Fruit fly (Drosophila melanogaster) whole organism, embryonic: ENCODE data around the gene Cka.

ENCODE experiments used
- Adf1 ChIP-seq: fragments of 200-800 bp; sonication (Bioruptor generic); IDR thresholded peaks from 2 replicates; pipeline ENCODE4 v1.3.6; 2022; ENCODE audit warnings: missing biosample characterization, missing genetic modification characterization
- B-H1 ChIP-seq: fragments of 200-800 bp; sonication (Bioruptor generic); IDR thresholded peaks from 3 replicates; pipeline ENCODE4 v1.3.6; 2022; ENCODE audit warnings: missing biosample characterization, missing genetic modification characterization
- CG11504 ChIP-seq: fragments of 200-800 bp; sonication (Bioruptor generic); optimal IDR thresholded peaks from 3 replicates; lab custom pipeline; 2019; ENCODE audit warnings: missing biosample characterization, mild to moderate bottlenecking, missing genetic modification characterization, moderate library complexity
- CG12942 ChIP-seq: fragments of 200-800 bp; sonication (Bioruptor generic); optimal IDR thresholded peaks from 3 replicates; lab custom pipeline; 2016; ENCODE audit warnings: missing biosample characterization, missing genetic modification characterization
- CG15479 ChIP-seq: fragments of 200-800 bp; sonication (Bioruptor generic); optimal IDR thresholded peaks from 3 replicates; lab custom pipeline; 2019; ENCODE audit warnings: missing biosample characterization, mild to moderate bottlenecking, missing genetic modification characterization, moderate library complexity
- CG16813 ChIP-seq: fragments of 200-800 bp; sonication (Bioruptor generic); IDR thresholded peaks from 3 replicates; pipeline ENCODE4 v1.3.6; 2022; ENCODE audit warnings: missing biosample characterization, missing genetic modification characterization; ENCODE audit not compliant: partially characterized antibody
- CG17359 ChIP-seq: fragments of 200-800 bp; sonication (Bioruptor generic); optimal IDR thresholded peaks from 3 replicates; lab custom pipeline; 2018; ENCODE audit warnings: missing biosample characterization, mild to moderate bottlenecking, missing genetic modification characterization, moderate library complexity
- CG30020 ChIP-seq: fragments of 200-800 bp; optimal IDR thresholded peaks from 2 replicates; lab custom pipeline; 2019; ENCODE audit warnings: missing biosample characterization, mild to moderate bottlenecking, missing genetic modification characterization, moderate library complexity
- CG31388 ChIP-seq: fragments of 200-800 bp; sonication (Bioruptor generic); optimal IDR thresholded peaks from 2 replicates; lab custom pipeline; 2016; ENCODE audit warnings: missing biosample characterization, missing genetic modification characterization
- CG34376 ChIP-seq: fragments of 200-800 bp; sonication (Bioruptor generic); optimal IDR thresholded peaks from 2 replicates; lab custom pipeline; 2018; ENCODE audit warnings: missing biosample characterization, mild to moderate bottlenecking, missing genetic modification characterization
- CG43689 ChIP-seq: fragments of 200-800 bp; sonication (Bioruptor generic); IDR thresholded peaks from 2 replicates; pipeline ENCODE4 v1.3.6; 2022; ENCODE audit warnings: missing biosample characterization, missing genetic modification characterization
- CG6765 ChIP-seq: fragments of 200-800 bp; sonication (Bioruptor generic); optimal IDR thresholded peaks from 3 replicates; lab custom pipeline; 2017; ENCODE audit warnings: missing biosample characterization, mild to moderate bottlenecking, missing genetic modification characterization
- Dbx ChIP-seq: fragments of 200-800 bp; sonication (Bioruptor generic); IDR thresholded peaks from 3 replicates; pipeline ENCODE4 v1.3.6; 2022; ENCODE audit warnings: missing biosample characterization, missing genetic modification characterization
- Dll ChIP-seq: fragments of 200-800 bp; sonication (Bioruptor generic); IDR thresholded peaks from 4 replicates; pipeline ENCODE4 v1.3.6; 2022; ENCODE audit warnings: missing biosample characterization, missing genetic modification characterization; ENCODE audit not compliant: partially characterized antibody
- Eip74EF ChIP-seq, 2 experiments: fragments of 200-800 bp in 1 of 2; fragments of >200 bp in 1 of 2; sonication (Bioruptor generic) in 1 of 2; optimal IDR thresholded peaks; 2 replicates each; lab custom pipeline; 2017 to 2019; ENCODE audit warnings: missing biosample characterization in 2 of 2, missing genetic modification characterization in 2 of 2, mild to moderate bottlenecking in 1 of 2, moderate library complexity in 1 of 2
- Fer1 ChIP-seq: fragments of 200-800 bp; sonication (Bioruptor generic); optimal IDR thresholded peaks from 2 replicates; lab custom pipeline; 2017; ENCODE audit warnings: missing biosample characterization, mild to moderate bottlenecking, missing genetic modification characterization
- H15 ChIP-seq: fragments of 200-800 bp; sonication (Bioruptor generic); IDR thresholded peaks from 3 replicates; pipeline ENCODE4 v1.3.6; 2022; ENCODE audit warnings: missing biosample characterization, missing genetic modification characterization
- Lpt ChIP-seq: fragments of >200 bp; optimal IDR thresholded peaks from 2 replicates; lab custom pipeline; 2018; ENCODE audit warnings: missing biosample characterization, missing genetic modification characterization
- Myb ChIP-seq: fragments of 200-800 bp; sonication (Bioruptor generic); optimal IDR thresholded peaks from 2 replicates; lab custom pipeline; 2016; ENCODE audit warnings: missing biosample characterization, missing genetic modification characterization
- Neu2 ChIP-seq: fragments of 200-800 bp; sonication (Bioruptor generic); optimal IDR thresholded peaks from 3 replicates; lab custom pipeline; 2016; ENCODE audit warnings: missing biosample characterization, missing genetic modification characterization, borderline replicate concordance
- Nf-YA ChIP-seq: fragments of 200-800 bp; sonication (Bioruptor generic); IDR thresholded peaks from 2 replicates; pipeline ENCODE4 v1.3.6; 2022; ENCODE audit warnings: missing biosample characterization, missing genetic modification characterization
- Ptx1 ChIP-seq: fragments of 200-800 bp; sonication (Bioruptor generic); IDR thresholded peaks from 2 replicates; pipeline ENCODE4 v1.3.6; 2022; ENCODE audit warnings: missing biosample characterization, missing genetic modification characterization
- Sox100B ChIP-seq: fragments of 200-800 bp; sonication (Bioruptor generic); optimal IDR thresholded peaks from 3 replicates; lab custom pipeline; 2018; ENCODE audit warnings: missing biosample characterization, mild to moderate bottlenecking, missing genetic modification characterization
- Sry-β ChIP-seq: fragments of 200-800 bp; sonication (Bioruptor generic); optimal IDR thresholded peaks from 2 replicates; lab custom pipeline; 2018; ENCODE audit warnings: missing biosample characterization, mild to moderate bottlenecking, missing genetic modification characterization, moderate library complexity
- Stat92E ChIP-seq, 3 experiments: fragments of >200 bp in 2 of 3; fragments of 200-800 bp in 1 of 3; sonication (Bioruptor generic) in 1 of 3; optimal IDR thresholded peaks; 2 replicates each; lab custom pipeline; 2017 to 2019; ENCODE audit warnings: missing biosample characterization in 3 of 3, missing genetic modification characterization in 3 of 3, mild to moderate bottlenecking in 1 of 3, moderate library complexity in 1 of 3
- Vsx1 ChIP-seq: fragments of 200-800 bp; sonication (Bioruptor generic); optimal IDR thresholded peaks from 2 replicates; lab custom pipeline; 2017; ENCODE audit warnings: missing biosample characterization, mild to moderate bottlenecking, missing genetic modification characterization, missing genetic modification reagents
- Xbp1 ChIP-seq: fragments of 200-800 bp; sonication (Bioruptor generic); optimal IDR thresholded peaks from 3 replicates; lab custom pipeline; 2016; ENCODE audit warnings: missing biosample characterization, mild to moderate bottlenecking, missing genetic modification characterization
- ab ChIP-seq: fragments of 200-800 bp; sonication (Bioruptor generic); optimal IDR thresholded peaks from 2 replicates; lab custom pipeline; 2016; ENCODE audit warnings: missing biosample characterization, missing genetic modification characterization
- abd-A ChIP-seq: fragments of 200-800 bp; sonication (Bioruptor generic); optimal IDR thresholded peaks from 3 replicates; lab custom pipeline; 2019; ENCODE audit warnings: missing biosample characterization, mild to moderate bottlenecking, missing genetic modification characterization, moderate library complexity
- ap ChIP-seq: fragments of 200-800 bp; sonication (Bioruptor generic); IDR thresholded peaks from 2 replicates; pipeline ENCODE4 v1.3.6; 2022; ENCODE audit warnings: missing biosample characterization, missing genetic modification characterization
- ara ChIP-seq: fragments of 200-800 bp; sonication (Bioruptor generic); IDR thresholded peaks from 2 replicates; pipeline ENCODE4 v1.3.6; 2022; ENCODE audit warnings: missing biosample characterization, missing genetic modification characterization
- bab2 ChIP-seq: fragments of 200-800 bp; sonication (Bioruptor generic); optimal IDR thresholded peaks from 2 replicates; lab custom pipeline; 2016; ENCODE audit warnings: missing biosample characterization, missing genetic modification characterization
- br ChIP-seq: fragments of >200 bp; optimal IDR thresholded peaks from 2 replicates; lab custom pipeline; 2017
- disco-r ChIP-seq: fragments of 200-800 bp; sonication (Bioruptor generic); optimal IDR thresholded peaks from 2 replicates; lab custom pipeline; 2016; ENCODE audit warnings: missing biosample characterization, missing genetic modification characterization
- dm ChIP-seq: fragments of 200-800 bp; sonication (Bioruptor generic); optimal IDR thresholded peaks from 3 replicates; lab custom pipeline; 2016; ENCODE audit warnings: missing biosample characterization, missing genetic modification characterization
- fu2 ChIP-seq: fragments of 200-800 bp; sonication (Bioruptor generic); optimal IDR thresholded peaks from 2 replicates; lab custom pipeline; 2016; ENCODE audit warnings: missing biosample characterization, missing genetic modification characterization
- gsb ChIP-seq: fragments of 200-800 bp; sonication (Bioruptor generic); IDR thresholded peaks from 2 replicates; pipeline ENCODE4 v1.3.6; 2022; ENCODE audit warnings: missing biosample characterization, missing genetic modification characterization
- gt ChIP-seq: fragments of 200-800 bp; sonication (Bioruptor generic); IDR thresholded peaks from 2 replicates; pipeline ENCODE4 v1.3.6; 2022; ENCODE audit warnings: missing biosample characterization, missing genetic modification characterization
- hbn ChIP-seq: fragments of 200-800 bp; sonication (Bioruptor generic); IDR thresholded peaks from 2 replicates; pipeline ENCODE4 v1.3.6; 2022; ENCODE audit warnings: missing biosample characterization, missing genetic modification characterization; ENCODE audit not compliant: partially characterized antibody
- maf-S ChIP-seq: fragments of 200-800 bp; sonication (Bioruptor generic); optimal IDR thresholded peaks from 2 replicates; lab custom pipeline; 2016; ENCODE audit warnings: missing biosample characterization, missing genetic modification characterization
- pb ChIP-seq: fragments of 200-800 bp; sonication (Bioruptor generic); optimal IDR thresholded peaks from 3 replicates; lab custom pipeline; 2016; ENCODE audit warnings: missing biosample characterization, missing genetic modification characterization
- peb ChIP-seq: fragments of 200-800 bp; sonication (Bioruptor generic); IDR thresholded peaks from 2 replicates; pipeline ENCODE4 v1.3.6; 2022; ENCODE audit warnings: missing biosample characterization, missing genetic modification characterization
- pros ChIP-seq: fragments of 200-800 bp; sonication (Bioruptor generic); optimal IDR thresholded peaks from 3 replicates; lab custom pipeline; 2019; ENCODE audit warnings: missing biosample characterization, mild to moderate bottlenecking, missing genetic modification characterization, moderate library complexity
- pzg ChIP-seq: fragments of 200-800 bp; sonication (Bioruptor generic); optimal IDR thresholded peaks from 3 replicates; lab custom pipeline; 2018; ENCODE audit warnings: missing biosample characterization, mild to moderate bottlenecking, missing genetic modification characterization, moderate library complexity
- ro ChIP-seq: fragments of 200-800 bp; sonication (Bioruptor generic); IDR thresholded peaks from 2 replicates; pipeline ENCODE4 v1.3.6; 2022; ENCODE audit warnings: missing biosample characterization, missing genetic modification characterization
- slbo ChIP-seq: fragments of 200-800 bp; sonication (Bioruptor generic); IDR thresholded peaks from 2 replicates; pipeline ENCODE4 v1.3.6; 2022; ENCODE audit warnings: missing biosample characterization, missing genetic modification characterization
- sr ChIP-seq: fragments of 200-800 bp; sonication (Bioruptor generic); IDR thresholded peaks from 3 replicates; pipeline ENCODE4 v1.3.6; 2022; ENCODE audit warnings: missing biosample characterization, missing genetic modification characterization
- tna ChIP-seq: fragments of 200-800 bp; sonication (Bioruptor generic); IDR thresholded peaks from 2 replicates; pipeline ENCODE4 v1.3.6; 2022; ENCODE audit warnings: missing biosample characterization, missing genetic modification characterization; ENCODE audit not compliant: partially characterized antibody
- tup ChIP-seq: fragments of 200-800 bp; sonication (Bioruptor generic); optimal IDR thresholded peaks from 2 replicates; lab custom pipeline; 2016; ENCODE audit warnings: missing biosample characterization, mild to moderate bottlenecking, missing genetic modification characterization, moderate library complexity
- tx ChIP-seq: fragments of 200-800 bp; sonication (Bioruptor generic); optimal IDR thresholded peaks from 2 replicates; lab custom pipeline; 2016; ENCODE audit warnings: missing biosample characterization, missing genetic modification characterization

The Cka gene

DNA sequence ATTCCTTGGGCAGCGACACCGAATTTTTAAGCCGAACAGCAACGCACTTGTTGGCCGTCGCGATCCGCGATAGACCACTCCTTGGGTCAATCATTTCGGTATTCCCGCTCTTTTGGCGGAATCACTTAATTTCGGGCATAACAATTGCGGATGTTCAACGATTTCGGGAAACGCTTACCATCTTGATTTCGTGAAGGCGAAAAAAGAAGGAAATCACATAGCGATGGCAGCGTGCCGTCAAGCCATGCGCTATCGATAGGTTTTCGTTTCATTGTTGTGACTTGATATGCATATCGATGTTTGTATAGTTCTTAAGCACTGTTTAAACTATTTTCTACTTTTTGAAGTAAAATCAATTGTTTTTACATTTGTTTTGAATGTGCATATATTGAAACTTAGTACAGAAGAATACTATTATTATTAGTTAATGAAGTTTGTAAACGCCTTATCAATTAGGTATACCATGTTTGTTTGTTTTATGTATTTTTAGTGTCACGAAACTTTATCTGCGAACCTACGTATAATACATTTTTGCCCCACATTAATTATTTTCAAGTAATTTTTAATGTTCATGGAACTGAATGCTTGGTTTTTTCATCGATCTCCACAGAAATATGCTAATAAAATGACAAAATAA, 12.2 kb downstream of the Cka start, which contains the start of gene RpL36A (continued):
- peak; percentile 81 for TF ChIP-seq CG6765 (GFP tag; lab: Kevin White, UChicago)
- TF ChIP-seq CG43689 (GFP tag; lab: Robert Waterston, UW), result no peak
- 0 out of 2 replicates have a peak, but pooled peaks have one; percentile 18 for TF ChIP-seq Nf-YA (GFP tag; lab: Robert Waterston, UW)
- TF ChIP-seq Dll (GFP tag; lab: Robert Waterston, UW), result peak; percentile 80
- peak; percentile 27; the same call in 1 of the 3 replicates for TF ChIP-seq B-H1 (GFP tag; lab: Robert Waterston, UW)
- TF ChIP-seq br (lab: Kevin White, UChicago), result no peak
- TF ChIP-seq peb, result no peak
- TF ChIP-seq Dbx, result peak; percentile 67; the same call in 2 of the 3 replicates
- no peak for TF ChIP-seq tx (GFP tag; lab: Kevin White, UChicago)
- no peak for TF ChIP-seq ro (GFP tag; lab: Robert Waterston, UW)
- peak; percentile 76 for TF ChIP-seq slbo (GFP tag; lab: Robert Waterston, UW)
- peak; percentile 53 for TF ChIP-seq disco-r (GFP tag; lab: Kevin White, UChicago)
- TF ChIP-seq CG31388 (GFP tag; lab: Kevin White, UChicago), result no peak
- peak; percentile 89 for TF ChIP-seq dm (GFP tag; lab: Kevin White, UChicago)
- peak; percentile 76 for TF ChIP-seq Fer1 (GFP tag; lab: Kevin White, UChicago)
- no peak for TF ChIP-seq pros (GFP tag; lab: Kevin White, UChicago)
- no peak for TF ChIP-seq CG15479 (GFP tag; lab: Kevin White, UChicago)
- peak; percentile 75 for TF ChIP-seq pzg (GFP tag; lab: Kevin White, UChicago)
- no peak for TF ChIP-seq ab (GFP tag; lab: Kevin White, UChicago)
- TF ChIP-seq CG12942 (GFP tag; lab: Kevin White, UChicago), result no peak
- no peak for TF ChIP-seq Sry-β (GFP tag; lab: Kevin White, UChicago)
- TF ChIP-seq gsb, result no peak
- no peak for TF ChIP-seq tup (GFP tag; lab: Kevin White, UChicago)
- TF ChIP-seq abd-A (tag; lab: Kevin White, UChicago), result no peak
- no peak for TF ChIP-seq Eip74EF (GFP tag; optimal IDR thresholded peaks at IDR 0.05; lab: Kevin White, UChicago)
- TF ChIP-seq Ptx1 (GFP tag; lab: Robert Waterston, UW), result peak; percentile 47
- no peak for TF ChIP-seq H15 (GFP tag; lab: Robert Waterston, UW)
- peak; percentile 86 for TF ChIP-seq CG30020 (tag; lab: Kevin White, UChicago)
- no peak for TF ChIP-seq Myb (GFP tag; lab: Kevin White, UChicago)
- TF ChIP-seq CG16813 (GFP tag; lab: Robert Waterston, UW), result peak; percentile 93
- TF ChIP-seq sr (GFP tag; lab: Robert Waterston, UW), result peak; percentile 30; the same call in 1 of the 3 replicates
- TF ChIP-seq ap, result no peak
- TF ChIP-seq hbn (GFP tag; lab: Robert Waterston, UW), result peak; percentile 74
- TF ChIP-seq Lpt (GFP tag; lab: Kevin White, UChicago), result no peak
- no peak for TF ChIP-seq Sox100B (GFP tag; lab: Kevin White, UChicago)
- peak; percentile 45 for TF ChIP-seq CG17359 (tag; lab: Kevin White, UChicago)
- no peak for TF ChIP-seq Vsx1 (GFP tag; lab: Kevin White, UChicago)
- no peak for TF ChIP-seq bab2 (GFP tag; lab: Kevin White, UChicago)
- TF ChIP-seq Xbp1 (GFP tag; lab: Kevin White, UChicago), result peak; percentile 55
- no peak for TF ChIP-seq CG11504 (tag; lab: Kevin White, UChicago)
- TF ChIP-seq Stat92E (GFP tag; optimal IDR thresholded peaks at IDR 0.05; lab: Kevin White, UChicago), result peak in 1 of 3 experiments; percentile 79
- TF ChIP-seq pb (GFP tag; lab: Kevin White, UChicago), result peak; percentile 34
- TF ChIP-seq Adf1 (GFP tag; lab: Robert Waterston, UW), result peak; percentile 22; the same call in 1 of the 2 replicates
- no peak for TF ChIP-seq Neu2 (GFP tag; lab: Kevin White, UChicago)
- no peak for TF ChIP-seq fu2 (GFP tag; lab: Kevin White, UChicago)
- TF ChIP-seq tna, result peak; percentile 76
- peak; percentile 69 for TF ChIP-seq maf-S (GFP tag; lab: Kevin White, UChicago)
- no peak for TF ChIP-seq gt (GFP tag; lab: Robert Waterston, UW)
- peak; percentile 85 for TF ChIP-seq CG34376 (GFP tag; lab: Kevin White, UChicago)
- 0 out of 2 replicates have a peak, but pooled peaks have one; percentile 16 for TF ChIP-seq ara (GFP tag; lab: Robert Waterston, UW)
